Fruit fly (Drosophila melanogaster) whole organism, embryonic: ENCODE results near the gene Ndae1.

Experiments used
- Ada2b ChIP-seq: fragments of 200-800 bp; sonication (Bioruptor generic); IDR thresholded peaks from 2 replicates; pipeline ENCODE4 v1.3.6; 2022; ENCODE audit warnings: missing biosample characterization, missing genetic modification characterization
- Aef1 ChIP-seq: fragments of 200-800 bp; sonication (Bioruptor generic); IDR thresholded peaks from 3 replicates; pipeline ENCODE4 v1.3.6; 2022; ENCODE audit warnings: missing biosample characterization, missing genetic modification characterization
- CG10462 ChIP-seq: fragments of 200-800 bp; sonication (Bioruptor generic); optimal IDR thresholded peaks from 2 replicates; lab custom pipeline; 2016; ENCODE audit warnings: missing biosample characterization, missing genetic modification characterization
- CG12299 ChIP-seq: fragments of 200-800 bp; sonication (Bioruptor generic); optimal IDR thresholded peaks from 2 replicates; lab custom pipeline; 2018; ENCODE audit warnings: missing biosample characterization, mild to moderate bottlenecking, missing genetic modification characterization
- CG13624 ChIP-seq: fragments of 200-800 bp; sonication (Bioruptor generic); optimal IDR thresholded peaks from 2 replicates; lab custom pipeline; 2016; ENCODE audit warnings: missing biosample characterization, missing genetic modification characterization
- CG14667 ChIP-seq: fragments of 200-800 bp; sonication (Bioruptor generic); IDR thresholded peaks from 2 replicates; pipeline ENCODE4 v1.3.6; 2022; ENCODE audit warnings: missing biosample characterization, missing genetic modification characterization
- CG15601 ChIP-seq: fragments of 200-800 bp; sonication (Bioruptor generic); optimal IDR thresholded peaks from 3 replicates; lab custom pipeline; 2019; ENCODE audit warnings: missing biosample characterization, mild to moderate bottlenecking, missing genetic modification characterization, moderate library complexity
- CG16863 ChIP-seq: fragments of 200-800 bp; sonication (Bioruptor generic); optimal IDR thresholded peaks from 3 replicates; lab custom pipeline; 2016; ENCODE audit warnings: missing biosample characterization, missing genetic modification characterization
- CG17385 ChIP-seq: fragments of 200-800 bp; sonication (Bioruptor generic); optimal IDR thresholded peaks from 3 replicates; lab custom pipeline; 2018; ENCODE audit warnings: missing biosample characterization, mild to moderate bottlenecking, missing genetic modification characterization
- CG2678 ChIP-seq: fragments of 200-800 bp; sonication (Bioruptor generic); optimal IDR thresholded peaks from 3 replicates; lab custom pipeline; 2019; ENCODE audit warnings: missing biosample characterization, mild to moderate bottlenecking, missing genetic modification characterization, moderate library complexity
- CG30020 ChIP-seq: fragments of 200-800 bp; optimal IDR thresholded peaks from 2 replicates; lab custom pipeline; 2019; ENCODE audit warnings: missing biosample characterization, mild to moderate bottlenecking, missing genetic modification characterization, moderate library complexity
- CG3163 ChIP-seq: fragments of 200-800 bp; sonication (Bioruptor generic); optimal IDR thresholded peaks from 3 replicates; lab custom pipeline; 2016; ENCODE audit warnings: missing biosample characterization, missing genetic modification characterization
- CG34422 ChIP-seq: fragments of 200-800 bp; sonication (Bioruptor generic); IDR thresholded peaks from 3 replicates; pipeline ENCODE4 v1.3.6; 2022; ENCODE audit warnings: missing biosample characterization, missing genetic modification characterization
- CG43689 ChIP-seq: fragments of 200-800 bp; sonication (Bioruptor generic); IDR thresholded peaks from 2 replicates; pipeline ENCODE4 v1.3.6; 2022; ENCODE audit warnings: missing biosample characterization, missing genetic modification characterization
- CG6272 ChIP-seq: fragments of 200-800 bp; sonication (Bioruptor generic); IDR thresholded peaks from 2 replicates; pipeline ENCODE4 v1.3.6; 2022; ENCODE audit warnings: missing biosample characterization, missing genetic modification characterization
- CG8359 ChIP-seq: fragments of 200-800 bp; sonication (Bioruptor generic); optimal IDR thresholded peaks from 2 replicates; lab custom pipeline; 2017; ENCODE audit warnings: missing biosample characterization, mild to moderate bottlenecking, missing genetic modification characterization, borderline replicate concordance
- CG8478 ChIP-seq: fragments of >200 bp; optimal IDR thresholded peaks from 2 replicates; lab custom pipeline; 2018
- CHES-1-like ChIP-seq: fragments of 200-800 bp; sonication (Bioruptor generic); optimal IDR thresholded peaks from 2 replicates; lab custom pipeline; 2016; ENCODE audit warnings: missing biosample characterization, missing genetic modification characterization
- Chrac-16 ChIP-seq: fragments of 200-800 bp; sonication (Bioruptor generic); optimal IDR thresholded peaks from 3 replicates; lab custom pipeline; 2016; ENCODE audit warnings: missing biosample characterization, missing genetic modification characterization
- CkIIα-i1 ChIP-seq: fragments of 200-800 bp; sonication (Bioruptor generic); IDR thresholded peaks from 2 replicates; pipeline ENCODE4 v1.3.6; 2022; ENCODE audit warnings: missing biosample characterization, missing genetic modification characterization
- CoRest ChIP-seq: fragments of 200-800 bp; sonication (Bioruptor generic); optimal IDR thresholded peaks from 3 replicates; lab custom pipeline; 2018; ENCODE audit warnings: missing biosample characterization, mild to moderate bottlenecking, missing genetic modification characterization, moderate library complexity
- Dp ChIP-seq: fragments of 200-800 bp; sonication (Bioruptor generic); optimal IDR thresholded peaks from 2 replicates; lab custom pipeline; 2018; ENCODE audit warnings: missing biosample characterization, mild to moderate bottlenecking, missing genetic modification characterization, moderate library complexity
- Ets97D ChIP-seq: fragments of 200-800 bp; sonication (Bioruptor generic); optimal IDR thresholded peaks from 3 replicates; lab custom pipeline; 2016; ENCODE audit warnings: missing biosample characterization, missing genetic modification characterization
- Fer3 ChIP-seq: fragments of 200-800 bp; sonication (Bioruptor generic); optimal IDR thresholded peaks from 2 replicates; lab custom pipeline; 2018; ENCODE audit warnings: missing biosample characterization, mild to moderate bottlenecking, missing genetic modification characterization, moderate library complexity
- Hr3 ChIP-seq: fragments of 200-800 bp; sonication (Bioruptor generic); optimal IDR thresholded peaks from 3 replicates; lab custom pipeline; 2016; ENCODE audit warnings: missing biosample characterization, missing genetic modification characterization
- Hr78 ChIP-seq, 2 experiments: fragments of 200-800 bp in 1 of 2; fragments of >200 bp in 1 of 2; sonication (Bioruptor generic) in 1 of 2; optimal IDR thresholded peaks; 2 replicates each; lab custom pipeline; 2017 to 2019; ENCODE audit warnings: missing biosample characterization in 2 of 2, missing genetic modification characterization in 2 of 2, mild to moderate bottlenecking in 1 of 2, moderate library complexity in 1 of 2
- Med ChIP-seq: fragments of 200-800 bp; sonication (Bioruptor generic); peaks from one replicate; lab custom pipeline; 2016; ENCODE audit warnings: missing biosample characterization, missing genetic modification characterization, mild to moderate bottlenecking, inconsistent platforms, moderate library complexity
- NFAT ChIP-seq: fragments of 200-800 bp; sonication (Bioruptor generic); IDR thresholded peaks from 2 replicates; pipeline ENCODE4 v1.3.6; 2022; ENCODE audit warnings: missing biosample characterization, missing genetic modification characterization
- PHDP ChIP-seq: fragments of 200-800 bp; sonication (Bioruptor generic); optimal IDR thresholded peaks from 3 replicates; lab custom pipeline; 2018; ENCODE audit warnings: missing biosample characterization, mild to moderate bottlenecking, missing genetic modification characterization, moderate library complexity
- Rfx ChIP-seq: fragments of 200-800 bp; sonication (Bioruptor generic); IDR thresholded peaks from 2 replicates; pipeline ENCODE4 v1.3.6; 2022; ENCODE audit warnings: missing biosample characterization, missing genetic modification characterization
- al ChIP-seq: fragments of 200-800 bp; sonication (Bioruptor generic); IDR thresholded peaks from 2 replicates; pipeline ENCODE4 v1.3.6; 2022; ENCODE audit warnings: missing biosample characterization, missing genetic modification characterization
- cato ChIP-seq: fragments of 200-800 bp; sonication (Bioruptor generic); optimal IDR thresholded peaks from 2 replicates; lab custom pipeline; 2016; ENCODE audit warnings: missing biosample characterization, missing genetic modification characterization, borderline replicate concordance
- chif ChIP-seq, 2 experiments: fragments of 200-800 bp; sonication (Bioruptor generic); optimal IDR thresholded peaks; 3 replicates each; lab custom pipeline; 2016; ENCODE audit warnings: missing biosample characterization in 2 of 2, missing genetic modification characterization in 2 of 2
- chm ChIP-seq: fragments of 200-800 bp; sonication (Bioruptor generic); IDR thresholded peaks from 2 replicates; pipeline ENCODE4 v1.3.6; 2022; ENCODE audit warnings: missing biosample characterization, missing genetic modification characterization
- cwo ChIP-seq: fragments of 200-800 bp; sonication (Bioruptor generic); optimal IDR thresholded peaks from 3 replicates; lab custom pipeline; 2017; ENCODE audit warnings: missing biosample characterization, missing genetic modification characterization, mild to moderate bottlenecking, moderate library complexity, missing genetic modification reagents
- da ChIP-seq: fragments of 200-800 bp; sonication (Bioruptor generic); optimal IDR thresholded peaks from 2 replicates; lab custom pipeline; 2016; ENCODE audit warnings: missing biosample characterization, missing genetic modification characterization
- dmrt99B ChIP-seq: fragments of 200-800 bp; sonication (Bioruptor generic); optimal IDR thresholded peaks from 2 replicates; lab custom pipeline; 2018; ENCODE audit warnings: missing biosample characterization, mild to moderate bottlenecking, missing genetic modification characterization, moderate library complexity
- fd3F ChIP-seq: fragments of 200-800 bp; sonication (Bioruptor generic); optimal IDR thresholded peaks from 2 replicates; lab custom pipeline; 2018; ENCODE audit warnings: missing biosample characterization, mild to moderate bottlenecking, missing genetic modification characterization, moderate library complexity
- ftz-f1 ChIP-seq: fragments of 200-800 bp; sonication (Bioruptor generic); optimal IDR thresholded peaks from 2 replicates; lab custom pipeline; 2016; ENCODE audit warnings: missing biosample characterization, missing genetic modification characterization
- gfzf ChIP-seq: fragments of 200-800 bp; sonication (Bioruptor generic); optimal IDR thresholded peaks from 2 replicates; lab custom pipeline; 2016; ENCODE audit warnings: missing biosample characterization, mild to moderate bottlenecking, missing genetic modification characterization, moderate library complexity
- ham ChIP-seq: fragments of 200-800 bp; sonication (Bioruptor generic); IDR thresholded peaks from 2 replicates; pipeline ENCODE4 v1.3.6; 2022; ENCODE audit warnings: missing biosample characterization, missing genetic modification characterization
- jing ChIP-seq: fragments of 200-800 bp; sonication (Bioruptor generic); optimal IDR thresholded peaks from 2 replicates; lab custom pipeline; 2018; ENCODE audit warnings: missing biosample characterization, mild to moderate bottlenecking, missing genetic modification characterization
- nerfin-2 ChIP-seq: fragments of 200-800 bp; sonication (Bioruptor generic); IDR thresholded peaks from 2 replicates; pipeline ENCODE4 v1.3.6; 2022; ENCODE audit warnings: missing biosample characterization, missing genetic modification characterization; ENCODE audit not compliant: partially characterized antibody
- phol ChIP-seq: fragments of 200-800 bp; sonication (Bioruptor generic); optimal IDR thresholded peaks from 3 replicates; lab custom pipeline; 2018; ENCODE audit warnings: missing biosample characterization, mild to moderate bottlenecking, missing genetic modification characterization, moderate library complexity
- ro ChIP-seq: fragments of 200-800 bp; sonication (Bioruptor generic); IDR thresholded peaks from 2 replicates; pipeline ENCODE4 v1.3.6; 2022; ENCODE audit warnings: missing biosample characterization, missing genetic modification characterization
- run ChIP-seq: fragments of 200-800 bp; sonication (Bioruptor generic); optimal IDR thresholded peaks from 3 replicates; lab custom pipeline; 2018; ENCODE audit warnings: missing biosample characterization, mild to moderate bottlenecking, missing genetic modification characterization
- tap ChIP-seq: fragments of 200-800 bp; optimal IDR thresholded peaks from 3 replicates; lab custom pipeline; 2019; ENCODE audit warnings: missing biosample characterization, mild to moderate bottlenecking, missing genetic modification characterization, moderate library complexity
- trh ChIP-seq: fragments of 200-800 bp; sonication (Bioruptor generic); optimal IDR thresholded peaks from 2 replicates; lab custom pipeline; 2016; ENCODE audit warnings: missing biosample characterization, missing genetic modification characterization
- vvl ChIP-seq: fragments of 200-800 bp; sonication (Bioruptor generic); IDR thresholded peaks from 2 replicates; pipeline ENCODE4 v1.3.6; 2022; ENCODE audit warnings: missing biosample characterization, missing genetic modification characterization
- zfh1 ChIP-seq: fragments of 200-800 bp; sonication (Bioruptor generic); IDR thresholded peaks from 3 replicates; pipeline ENCODE4 v1.3.6; 2022; ENCODE audit warnings: missing biosample characterization, missing genetic modification characterization

Gene Ndae1

DNA sequence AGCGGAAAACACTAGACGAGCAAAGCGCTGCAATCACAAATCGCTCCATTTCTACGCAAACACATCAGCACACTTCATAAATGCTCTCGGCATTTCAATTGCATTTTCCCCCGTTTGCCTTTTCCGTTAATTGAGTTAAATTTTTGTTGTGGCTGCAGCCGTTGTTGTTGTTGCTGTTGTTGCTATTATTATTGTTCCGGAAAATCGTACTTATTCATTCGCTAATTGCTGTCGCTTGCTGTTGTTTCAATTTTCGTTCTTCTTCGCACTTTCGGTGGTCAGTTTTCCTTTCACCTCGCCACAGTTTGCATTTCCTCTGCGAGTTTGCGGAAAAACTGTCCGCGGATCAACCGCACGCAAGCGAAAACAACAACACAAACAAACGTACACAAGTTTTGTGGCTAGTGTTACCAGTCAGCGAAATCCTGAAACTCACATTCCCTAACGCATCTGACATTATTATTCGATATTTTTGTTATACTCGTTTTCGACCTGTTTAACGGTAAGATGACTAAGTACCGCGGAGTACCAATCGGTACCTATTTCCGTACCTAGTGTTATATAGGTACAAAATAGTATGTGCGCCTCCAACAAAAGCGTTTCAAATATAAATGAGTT is 29.4 kb downstream of the Ndae1 start, which contains the start of gene CG13784 (continued):
- TF ChIP-seq chm (GFP tag; lab: Robert Waterston, UW), result no peak
- TF ChIP-seq trh, result no peak
- peak; percentile 35 for TF ChIP-seq PHDP (tag; lab: Kevin White, UChicago)
- no peak for TF ChIP-seq CkIIα-i1 (GFP tag; lab: Robert Waterston, UW)
- TF ChIP-seq CG30020 (tag; lab: Kevin White, UChicago), result peak; percentile 81
- TF ChIP-seq Ets97D (GFP tag; lab: Kevin White, UChicago), result peak; percentile 44
- peak; percentile 75 for TF ChIP-seq CHES-1-like (GFP tag; lab: Kevin White, UChicago)
- TF ChIP-seq Ada2b (GFP tag; lab: Robert Waterston, UW), result 0 out of 2 replicates have a peak, but pooled peaks have one; percentile 11
- no peak for TF ChIP-seq CG43689 (GFP tag; lab: Robert Waterston, UW)
- peak; percentile 4 for TF ChIP-seq dmrt99B (tag; lab: Kevin White, UChicago)
- TF ChIP-seq Aef1 (GFP tag; lab: Robert Waterston, UW), result peak; percentile 70
- no peak for TF ChIP-seq cato (GFP tag; lab: Kevin White, UChicago)
- TF ChIP-seq vvl (GFP tag; lab: Robert Waterston, UW), result peak; percentile 64
- no peak for TF ChIP-seq CG8478 (lab: Kevin White, UChicago)
- no peak for TF ChIP-seq CG3163
- TF ChIP-seq NFAT, result no peak; the same call in 1 of the 2 replicates
- peak; percentile 45 for TF ChIP-seq CG12299 (tag; lab: Kevin White, UChicago)
- TF ChIP-seq Fer3, result peak; percentile 13
- no peak for TF ChIP-seq zfh1 (GFP tag; lab: Robert Waterston, UW)
- no peak for TF ChIP-seq Hr78 (GFP tag; optimal IDR thresholded peaks at IDR 0.05; lab: Kevin White, UChicago)
- peak; percentile 67; the same call in 1 of the 3 replicates for TF ChIP-seq CG34422 (GFP tag; lab: Robert Waterston, UW)
- no peak for TF ChIP-seq jing
- TF ChIP-seq chif (GFP tag; optimal IDR thresholded peaks at IDR 0.05; lab: Kevin White, UChicago), result no peak
- 0 out of 2 replicates have a peak, but pooled peaks have one; percentile 25 for TF ChIP-seq al (GFP tag; lab: Robert Waterston, UW)
- no peak for TF ChIP-seq cwo (GFP tag; lab: Kevin White, UChicago)
- no peak for TF ChIP-seq ham (GFP tag; lab: Robert Waterston, UW)
- TF ChIP-seq Hr3 (GFP tag; lab: Kevin White, UChicago), result no peak
- no peak for TF ChIP-seq CG13624 (GFP tag; lab: Kevin White, UChicago)
- TF ChIP-seq run (tag; lab: Kevin White, UChicago), result peak; percentile 13
- no peak for TF ChIP-seq ftz-f1 (GFP tag; lab: Kevin White, UChicago)
- TF ChIP-seq Chrac-16, result no peak
- TF ChIP-seq CG8359 (GFP tag; lab: Kevin White, UChicago), result peak; percentile 19
- TF ChIP-seq Med (GFP tag; lab: Kevin White, UChicago), result peak; percentile 91
- TF ChIP-seq CG16863 (GFP tag; lab: Kevin White, UChicago), result no peak
- no peak for TF ChIP-seq CG14667 (GFP tag; lab: Robert Waterston, UW)
- TF ChIP-seq Dp (GFP tag; lab: Kevin White, UChicago), result peak; percentile 42
- TF ChIP-seq tap (tag; lab: Kevin White, UChicago), result no peak
- TF ChIP-seq nerfin-2 (GFP tag; lab: Robert Waterston, UW), result peak; percentile 28; the same call in 1 of the 2 replicates
- TF ChIP-seq ro (GFP tag; lab: Robert Waterston, UW), result no peak
- TF ChIP-seq fd3F (GFP tag; lab: Kevin White, UChicago), result peak; percentile 6
- peak; percentile 61; the same call in 1 of the 2 replicates for TF ChIP-seq Rfx (GFP tag; lab: Robert Waterston, UW)
- peak; percentile 52 for TF ChIP-seq phol (tag; lab: Kevin White, UChicago)
- peak; percentile 35 for TF ChIP-seq CG15601 (tag; lab: Kevin White, UChicago)
- peak; percentile 61 for TF ChIP-seq CoRest
- TF ChIP-seq CG6272 (GFP tag; lab: Robert Waterston, UW), result no peak
- TF ChIP-seq CG17385 (GFP tag; lab: Kevin White, UChicago), result peak; percentile 13
- peak; percentile 51 for TF ChIP-seq CG2678
- TF ChIP-seq da (GFP tag; lab: Kevin White, UChicago), result no peak
- peak; percentile 96 for TF ChIP-seq gfzf (GFP tag; lab: Kevin White, UChicago)
- TF ChIP-seq CG10462 (GFP tag; lab: Kevin White, UChicago), result peak; percentile 65
